Fruit fly (Drosophila melanogaster) whole organism, wandering third instar larva: ENCODE data around the gene CG32052.
A peak's percentile ranks its signal among the peaks of the same experiment; 100 is the strongest.

ENCODE experiments used
- Abd-B ChIP-seq: fragments of >200 bp; optimal IDR thresholded peaks from 2 replicates; lab custom pipeline; 2017; ENCODE audit warnings: missing biosample characterization, missing genetic modification characterization
- CG9705 ChIP-seq: fragments of 200-800 bp; sonication (Bioruptor generic); optimal IDR thresholded peaks from 2 replicates; lab custom pipeline; 2018; ENCODE audit warnings: missing biosample characterization, mild to moderate bottlenecking, missing genetic modification characterization
- CrebA ChIP-seq: fragments of 200-800 bp; sonication (Bioruptor generic); optimal IDR thresholded peaks from 2 replicates; lab custom pipeline; 2016; ENCODE audit warnings: missing biosample characterization, mild to moderate bottlenecking, missing genetic modification characterization, borderline replicate concordance
- Dfd ChIP-seq: fragments of >200 bp; optimal IDR thresholded peaks from 2 replicates; lab custom pipeline; 2017; ENCODE audit warnings: missing biosample characterization, missing genetic modification characterization
- Dif ChIP-seq: fragments of 200-275, 200-300 bp; sonication (Bioruptor generic); optimal IDR thresholded peaks from 2 replicates; lab custom pipeline; 2018; ENCODE audit warnings: missing biosample characterization, missing genetic modification characterization; ENCODE audit not compliant: partially characterized antibody
- GATAd ChIP-seq: sonication (Bioruptor generic); optimal IDR thresholded peaks from 2 replicates; lab custom pipeline; 2016; ENCODE audit warnings: missing biosample characterization, missing genetic modification characterization
- HLH106 ChIP-seq: fragments of 200-800 bp; optimal IDR thresholded peaks from 3 replicates; lab custom pipeline; 2019; ENCODE audit warnings: missing biosample characterization, mild to moderate bottlenecking, missing genetic modification characterization, moderate library complexity
- Hnf4 ChIP-seq: fragments of 200-800 bp; sonication (Bioruptor generic); optimal IDR thresholded peaks from 2 replicates; lab custom pipeline; 2016; ENCODE audit warnings: missing biosample characterization, mild to moderate bottlenecking, missing genetic modification characterization
- Hr83 ChIP-seq: fragments of 200-300 bp; sonication (Bioruptor generic); optimal IDR thresholded peaks from 2 replicates; lab custom pipeline; 2016; ENCODE audit warnings: missing biosample characterization, mild to moderate bottlenecking, missing genetic modification characterization, moderate library complexity; ENCODE audit not compliant: poor library complexity, severe bottlenecking
- Jra ChIP-seq: sonication (Bioruptor generic); optimal IDR thresholded peaks from 2 replicates; lab custom pipeline; 2016; ENCODE audit warnings: missing biosample characterization, missing genetic modification characterization
- Myc ChIP-seq: fragments of >200 bp; optimal IDR thresholded peaks from 2 replicates; lab custom pipeline; 2017
- N ChIP-seq: fragments of >200 bp; optimal IDR thresholded peaks from 2 replicates; lab custom pipeline; 2018; ENCODE audit warnings: missing biosample characterization, missing external identifiers, missing genetic modification characterization
- OdsH ChIP-seq: fragments of 200-800 bp; sonication (Bioruptor generic); optimal IDR thresholded peaks from 2 replicates; lab custom pipeline; 2016; ENCODE audit warnings: missing biosample characterization, mild to moderate bottlenecking, missing genetic modification characterization
- Rel ChIP-seq, 2 experiments: fragments of 200-800 bp; sonication (Bioruptor generic) in 1 of 2; optimal IDR thresholded peaks; 2 replicates in 1 of 2; 3 replicates in 1 of 2; lab custom pipeline; 2016 to 2019; ENCODE audit warnings: mild to moderate bottlenecking in 2 of 2, missing biosample characterization in 2 of 2, missing genetic modification characterization in 2 of 2, moderate library complexity in 1 of 2
- Sp1 ChIP-seq: fragments of 200-800 bp; sonication (Bioruptor generic); optimal IDR thresholded peaks from 3 replicates; lab custom pipeline; 2019; ENCODE audit warnings: missing biosample characterization, mild to moderate bottlenecking, missing genetic modification characterization, moderate library complexity
- brk ChIP-seq: fragments of 200-800 bp; sonication (Bioruptor generic); optimal IDR thresholded peaks from 2 replicates; lab custom pipeline; 2016; ENCODE audit warnings: missing biosample characterization, mild to moderate bottlenecking, missing genetic modification characterization
- dl ChIP-seq, 2 experiments: fragments of 175-275, 200-275 bp in 1 of 2; fragments of 200-275 bp in 1 of 2; sonication (Bioruptor generic); optimal IDR thresholded peaks; lab custom pipeline; 2018; ENCODE audit warnings: mild to moderate bottlenecking in 2 of 2, missing biosample characterization in 2 of 2, missing genetic modification characterization in 2 of 2, moderate library complexity in 2 of 2; ENCODE audit not compliant: partially characterized antibody in 2 of 2, insufficient read depth in 1 of 2
- dmrt93B ChIP-seq: fragments of 200-800 bp; sonication (Bioruptor generic); optimal IDR thresholded peaks from 2 replicates; lab custom pipeline; 2018; ENCODE audit warnings: missing biosample characterization, mild to moderate bottlenecking, missing genetic modification characterization
- dsf ChIP-seq: sonication (Bioruptor generic); optimal IDR thresholded peaks from 2 replicates; lab custom pipeline; 2016; ENCODE audit warnings: missing biosample characterization, missing genetic modification characterization, borderline replicate concordance
- ey ChIP-seq: fragments of 200-800 bp; sonication (Bioruptor generic); optimal IDR thresholded peaks from 2 replicates; lab custom pipeline; 2016; ENCODE audit warnings: missing biosample characterization, missing genetic modification characterization
- foxo ChIP-seq, 2 experiments: fragments of 200-800 bp; sonication (Bioruptor generic); optimal IDR thresholded peaks; 2 replicates in 1 of 2; 3 replicates in 1 of 2; lab custom pipeline; 2016 to 2017; ENCODE audit warnings: missing biosample characterization in 2 of 2, missing genetic modification characterization in 2 of 2
- fru ChIP-seq: fragments of 200-800 bp; sonication (Bioruptor generic); optimal IDR thresholded peaks from 3 replicates; lab custom pipeline; 2016; ENCODE audit warnings: missing biosample characterization, mild to moderate bottlenecking, missing genetic modification characterization
- h ChIP-seq: fragments of 200-800 bp; sonication (Bioruptor generic); optimal IDR thresholded peaks from 3 replicates; lab custom pipeline; 2016; ENCODE audit warnings: missing biosample characterization, mild to moderate bottlenecking, missing genetic modification characterization
- jim ChIP-seq: fragments of 175-275, 200-325 bp; sonication (Bioruptor generic); optimal IDR thresholded peaks from 2 replicates; lab custom pipeline; 2016; ENCODE audit warnings: missing biosample characterization, mild to moderate bottlenecking, missing genetic modification characterization
- lola ChIP-seq: fragments of >200 bp; optimal IDR thresholded peaks from 2 replicates; lab custom pipeline; 2017; ENCODE audit warnings: missing biosample characterization, missing genetic modification characterization
- pan ChIP-seq: fragments of >200 bp; optimal IDR thresholded peaks from 2 replicates; lab custom pipeline; 2017
- psq ChIP-seq: fragments of 200-800 bp; sonication (Bioruptor generic); optimal IDR thresholded peaks from 3 replicates; lab custom pipeline; 2017; ENCODE audit warnings: missing biosample characterization, mild to moderate bottlenecking, missing genetic modification characterization, moderate library complexity
- rgr ChIP-seq: fragments of 200-800 bp; sonication (Bioruptor generic); optimal IDR thresholded peaks from 3 replicates; lab custom pipeline; 2016; ENCODE audit warnings: missing biosample characterization, mild to moderate bottlenecking, missing genetic modification characterization
- sv ChIP-seq: fragments of 200-800 bp; sonication (Bioruptor generic); optimal IDR thresholded peaks from 3 replicates; lab custom pipeline; 2016; ENCODE audit warnings: missing biosample characterization, missing genetic modification characterization
- tai ChIP-seq: sonication (Bioruptor generic); optimal IDR thresholded peaks from 2 replicates; lab custom pipeline; 2016; ENCODE audit warnings: missing biosample characterization, missing genetic modification characterization
- usp ChIP-seq: fragments of >200 bp; optimal IDR thresholded peaks from 2 replicates; lab custom pipeline; 2017; ENCODE audit warnings: missing biosample characterization, missing genetic modification characterization

CG32052 gene

dm6 chr3L:9764307-9764706 lies 22.5 kb upstream of the CG32052 start:
- TF ChIP-seq HLH106 (tag; lab: Kevin White, UChicago): peak; percentile 18
- no peak for TF ChIP-seq CG9705 (GFP tag; lab: Kevin White, UChicago)
- peak; percentile 11 for TF ChIP-seq rgr
- no peak for TF ChIP-seq Rel (GFP tag; optimal IDR thresholded peaks at IDR 0.05; lab: Kevin White, UChicago)
- no peak for TF ChIP-seq Rel (tag; optimal IDR thresholded peaks at IDR 0.05; lab: Kevin White, UChicago)
- TF ChIP-seq Hnf4 (GFP tag; lab: Kevin White, UChicago): no peak
- no peak for TF ChIP-seq Abd-B (GFP tag; lab: Kevin White, UChicago)
- TF ChIP-seq Hr83: no peak
- TF ChIP-seq foxo (GFP tag; optimal IDR thresholded peaks at IDR 0.05; lab: Kevin White, UChicago): peak in 1 of 2 experiments; percentile 28

dm6 chr3L:9764915-9765709 lies 21.7 kb upstream of the CG32052 start:
- no peak for TF ChIP-seq Myc (lab: Kevin White, UChicago)
- TF ChIP-seq GATAd (GFP tag; lab: Kevin White, UChicago): no peak
- no peak for TF ChIP-seq brk
- TF ChIP-seq Dfd (GFP tag; lab: Kevin White, UChicago): no peak
- TF ChIP-seq dmrt93B (GFP tag; lab: Kevin White, UChicago): peak; percentile 24
- TF ChIP-seq sv: no peak
- no peak for TF ChIP-seq lola (GFP tag; lab: Kevin White, UChicago)
- TF ChIP-seq tai (GFP tag; lab: Kevin White, UChicago): no peak
- TF ChIP-seq dsf (GFP tag; lab: Kevin White, UChicago): no peak
- peak; percentile 25 for TF ChIP-seq Sp1 (GFP tag; lab: Kevin White, UChicago)
- no peak for TF ChIP-seq N (GFP tag; lab: Kevin White, UChicago)
- TF ChIP-seq OdsH (GFP tag; lab: Kevin White, UChicago): peak; percentile 17
- no peak for TF ChIP-seq jim (GFP tag; lab: Kevin White, UChicago)
- no peak for TF ChIP-seq dl (GFP tag; optimal IDR thresholded peaks at IDR 0.05; lab: Kevin White, UChicago; ENCODE audit: insufficient read depth in 1 of 2, partially characterized antibody in 2 of 2)
- no peak for TF ChIP-seq Rel (GFP tag; optimal IDR thresholded peaks at IDR 0.05; lab: Kevin White, UChicago)
- TF ChIP-seq Rel (tag; optimal IDR thresholded peaks at IDR 0.05; lab: Kevin White, UChicago): peak; percentile 73
- no peak for TF ChIP-seq pan (lab: Kevin White, UChicago)
- peak; percentile 18 for TF ChIP-seq HLH106 (tag; lab: Kevin White, UChicago)
- TF ChIP-seq fru: peak; percentile 17
- peak; percentile 57 for TF ChIP-seq psq (GFP tag; lab: Kevin White, UChicago)
- TF ChIP-seq h (GFP tag; lab: Kevin White, UChicago): peak; percentile 30
- TF ChIP-seq ey (GFP tag; lab: Kevin White, UChicago): peak; percentile 1

dm6 chr3L:9765710-9766005 lies 21.2 kb upstream of the CG32052 start:
- TF ChIP-seq sv: no peak
- no peak for TF ChIP-seq jim (GFP tag; lab: Kevin White, UChicago)
- no peak for TF ChIP-seq Jra (GFP tag; lab: Kevin White, UChicago)
- TF ChIP-seq dl (GFP tag; optimal IDR thresholded peaks at IDR 0.05; lab: Kevin White, UChicago; ENCODE audit: insufficient read depth in 1 of 2, partially characterized antibody in 2 of 2): no peak
- TF ChIP-seq, all 38 proteins: peak for 0

- no peak for TF ChIP-seq Rel (GFP tag; optimal IDR thresholded peaks at IDR 0.05; lab: Kevin White, UChicago)
- TF ChIP-seq Rel (tag; optimal IDR thresholded peaks at IDR 0.05; lab: Kevin White, UChicago): peak; percentile 76
- no peak for TF ChIP-seq CrebA (GFP tag; lab: Kevin White, UChicago)
Measured at dm6 chr3L:9766364-9766763, 20.5 kb upstream of the CG32052 start.

- TF ChIP-seq Dif (GFP tag; lab: Kevin White, UChicago) (peak; percentile 23), dl (GFP tag; optimal IDR thresholded peaks at IDR 0.05; lab: Kevin White, UChicago; ENCODE audit: insufficient read depth in 1 of 2, partially characterized antibody in 2 of 2) (peak in 1 of 2 experiments; percentile 5), usp (GFP tag; lab: Kevin White, UChicago) (no peak)
Measured at dm6 chr3L:9767636-9768358, 19.0 kb upstream of the CG32052 start.
